Worm (Caenorhabditis elegans) whole organism, L4 larva: ENCODE results near the gene F54E12.2.

Experiments
- egl-27 ChIP-seq: sonication (generic microtip); optimal IDR thresholded peaks from 3 replicates; lab custom pipeline; 2017; ENCODE audit warnings: missing biosample characterization, missing genetic modification reagents, missing genetic modification characterization
- fos-1 ChIP-seq: fragments of 150-350 bp; optimal IDR thresholded peaks from 2 replicates; lab custom pipeline; 2014; ENCODE audit warnings: missing biosample characterization, missing genetic modification characterization
- lin-13 ChIP-seq: fragments of 150-350 bp; optimal IDR thresholded peaks from 2 replicates; lab custom pipeline; 2014; ENCODE audit warnings: missing biosample characterization, missing genetic modification reagents, missing genetic modification characterization
- lin-29 ChIP-seq: fragments of 200-800 bp; sonication (Bioruptor generic); IDR thresholded peaks from 2 replicates; pipeline ENCODE4 v1.3.6; 2022; ENCODE audit warnings: missing genetic modification reagents, missing genetic modification characterization, missing compliant biosample characterization
- lir-3 ChIP-seq: sonication (generic microtip); optimal IDR thresholded peaks from 2 replicates; lab custom pipeline; 2016; ENCODE audit warnings: mild to moderate bottlenecking, missing genetic modification characterization, missing compliant biosample characterization
- madf-5 ChIP-seq, 2 experiments: fragments of 200-800 bp; sonication (Bioruptor generic); IDR thresholded peaks; 2 replicates each; pipeline ENCODE4 v1.3.6; 2022; ENCODE audit warnings: missing compliant biosample characterization in 2 of 2, missing genetic modification characterization in 2 of 2
- nhr-111 ChIP-seq: fragments of 200-800 bp; sonication (Bioruptor generic); optimal IDR thresholded peaks from 2 replicates; lab custom pipeline; 2018; ENCODE audit warnings: mild to moderate bottlenecking, missing genetic modification characterization, missing compliant biosample characterization
- nhr-76 ChIP-seq: fragments of 150-350 bp; optimal IDR thresholded peaks from 2 replicates; lab custom pipeline; 2014; ENCODE audit warnings: missing biosample characterization, missing genetic modification characterization
- saeg-2 ChIP-seq: fragments of 200-800 bp; sonication (Bioruptor generic); IDR thresholded peaks from 2 replicates; pipeline ENCODE4 v1.3.6; 2022; ENCODE audit warnings: missing genetic modification reagents, missing genetic modification characterization, missing compliant biosample characterization
- skn-1 ChIP-seq: fragments of 150-350 bp; optimal IDR thresholded peaks from 2 replicates; lab custom pipeline; 2014; ENCODE audit warnings: missing biosample characterization, missing genetic modification characterization
- snpc-4 ChIP-seq: fragments of 150-350 bp; optimal IDR thresholded peaks from 2 replicates; lab custom pipeline; 2014; ENCODE audit warnings: missing biosample characterization, missing genetic modification characterization
- unc-130 ChIP-seq: sonication (generic microtip); optimal IDR thresholded peaks from 2 replicates; lab custom pipeline; 2016; ENCODE audit warnings: missing genetic modification reagents, missing genetic modification characterization, missing compliant biosample characterization
- ztf-11 ChIP-seq: fragments of 150-350 bp; optimal IDR thresholded peaks from 2 replicates; lab custom pipeline; 2014; ENCODE audit warnings: missing biosample characterization, missing genetic modification characterization

ce11 chrIV:11363806-11364562 is 27.0 kb upstream of the F54E12.2 start:
- TF ChIP-seq nhr-111 (GFP tag; lab: Kevin White, UChicago), result no peak
- no peak for TF ChIP-seq nhr-76
- TF ChIP-seq ztf-11, result no peak
- TF ChIP-seq lin-13, result no peak
- TF ChIP-seq saeg-2 (GFP tag; lab: Robert Waterston, UW), result no peak
- no peak for TF ChIP-seq egl-27
- TF ChIP-seq lin-29 (GFP tag; lab: Robert Waterston, UW), result no peak
- no peak for TF ChIP-seq fos-1 (tag; lab: Kevin White, UChicago)
- no peak for TF ChIP-seq skn-1 (tag; lab: Kevin White, UChicago)
- no peak for TF ChIP-seq lir-3
- no peak for TF ChIP-seq snpc-4
- TF ChIP-seq unc-130 (GFP tag; lab: Kevin White, UChicago), result no peak
- no peak for TF ChIP-seq madf-5 (GFP tag; IDR thresholded peaks at IDR 0.05; lab: Robert Waterston, UW)
